Fruit fly (Drosophila melanogaster): ENCODE results near the gene chas.

The chas gene

dm6 chrX:17631996-17632612 lies 66.4 kb downstream of the chas start, which contains the start of the genes corolla and ND-24 (continued):
- peak; percentile 69 for TF ChIP-seq croc (GFP tag; conservative IDR thresholded peaks at IDR 0.05)
- peak; percentile 49; the same call in 1 of the 2 replicates for TF ChIP-seq Lim3 (GFP tag; IDR thresholded peaks at IDR 0.05)
- no peak for TF ChIP-seq Usf (GFP tag; optimal IDR thresholded peaks at IDR 0.05)
- TF ChIP-seq Atf-2 (GFP tag; optimal IDR thresholded peaks at IDR 0.05), result peak; percentile 71
- peak; percentile 52 for TF ChIP-seq Fer2 (tag; optimal IDR thresholded peaks at IDR 0.05)
- TF ChIP-seq CG12219 (GFP tag; optimal IDR thresholded peaks at IDR 0.05), result peak; percentile 2
- TF ChIP-seq CG8944 (GFP tag; optimal IDR thresholded peaks at IDR 0.05), result peak; percentile 81
- TF ChIP-seq zf30C (GFP tag; optimal IDR thresholded peaks at IDR 0.05), result no peak
- TF ChIP-seq crc (GFP tag; optimal IDR thresholded peaks at IDR 0.05), result peak; percentile 37
- TF ChIP-seq p53 (GFP tag; optimal IDR thresholded peaks at IDR 0.05), result no peak
- TF ChIP-seq CG4424 (GFP tag; optimal IDR thresholded peaks at IDR 0.05), result peak; percentile 81
- peak; percentile 72 for TF ChIP-seq CG7556 (GFP tag; optimal IDR thresholded peaks at IDR 0.05)
- TF ChIP-seq Sry-β (GFP tag; optimal IDR thresholded peaks at IDR 0.05), result peak; percentile 87
- TF ChIP-seq ranshi (GFP tag; IDR thresholded peaks at IDR 0.05), result peak; percentile 83
- TF ChIP-seq Nf-YC (tag; optimal IDR thresholded peaks at IDR 0.05), result peak; percentile 47
- peak; percentile 71 for TF ChIP-seq CG10147 (GFP tag; optimal IDR thresholded peaks at IDR 0.05)
- peak; percentile 70 for TF ChIP-seq CG7963 (GFP tag; IDR thresholded peaks at IDR 0.05; ENCODE audit: partially characterized antibody)
- TF ChIP-seq dpn (GFP tag; optimal IDR thresholded peaks at IDR 0.05), result peak; percentile 87 to 89

- TF ChIP-seq CG15514 (GFP tag; optimal IDR thresholded peaks at IDR 0.05), result peak; percentile 15
- TF ChIP-seq nerfin-2 (GFP tag; IDR thresholded peaks at IDR 0.05; ENCODE audit: partially characterized antibody), result no peak
- no peak for TF ChIP-seq nau (GFP tag; optimal IDR thresholded peaks at IDR 0.05)
- peak; percentile 75 for TF ChIP-seq E2f2 (GFP tag; IDR thresholded peaks at IDR 0.05)
- TF ChIP-seq Bgb (GFP tag; IDR thresholded peaks at IDR 0.05; ENCODE audit: partially characterized antibody), result no peak
- no peak for TF ChIP-seq CG10654 (GFP tag; optimal IDR thresholded peaks at IDR 0.05)
- no peak for TF ChIP-seq Vsx1 (GFP tag; optimal IDR thresholded peaks at IDR 0.05)
- no peak for TF ChIP-seq Dip3 (GFP tag; optimal IDR thresholded peaks at IDR 0.05)
- peak; percentile 49; the same call in 1 of the 2 replicates for TF ChIP-seq MBD-R2 (GFP tag; IDR thresholded peaks at IDR 0.05)
- no peak for TF ChIP-seq D19A (tag; optimal IDR thresholded peaks at IDR 0.05)
- no peak for TF ChIP-seq Lim3 (GFP tag; IDR thresholded peaks at IDR 0.05)
- TF ChIP-seq CG7786 (GFP tag; optimal IDR thresholded peaks at IDR 0.05), result no peak
- TF ChIP-seq CG8290 (GFP tag; optimal IDR thresholded peaks at IDR 0.05), result no peak
- TF ChIP-seq CG8290 (tag; optimal IDR thresholded peaks at IDR 0.05), result no peak
- no peak for TF ChIP-seq ase (GFP tag; IDR thresholded peaks at IDR 0.05)
- no peak for TF ChIP-seq da (GFP tag; optimal IDR thresholded peaks at IDR 0.05)
- TF ChIP-seq CG1603 (tag; optimal IDR thresholded peaks at IDR 0.05), result peak; percentile 14
- TF ChIP-seq CG10147 (GFP tag; optimal IDR thresholded peaks at IDR 0.05), result no peak
- no peak for TF ChIP-seq CG3281 (GFP tag; optimal IDR thresholded peaks at IDR 0.05)
- no peak for TF ChIP-seq Dad (GFP tag; optimal IDR thresholded peaks at IDR 0.05)
- no peak for TF ChIP-seq eyg (GFP tag; optimal IDR thresholded peaks at IDR 0.05)
- TF ChIP-seq fd102C (GFP tag; optimal IDR thresholded peaks at IDR 0.05), result no peak
- no peak for TF ChIP-seq row (GFP tag; IDR thresholded peaks at IDR 0.05)
- no peak for TF ChIP-seq CG12942 (GFP tag; optimal IDR thresholded peaks at IDR 0.05)
- no peak for TF ChIP-seq TFAM (GFP tag; optimal IDR thresholded peaks at IDR 0.05)
- TF ChIP-seq CG14860 (GFP tag; IDR thresholded peaks at IDR 0.05; ENCODE audit: partially characterized antibody), result no peak
- TF ChIP-seq CG5180 (GFP tag; optimal IDR thresholded peaks at IDR 0.05), result no peak
- TF ChIP-seq Dp (GFP tag; optimal IDR thresholded peaks at IDR 0.05), result peak; percentile 69
- peak; percentile 7 for TF ChIP-seq CG14710 (tag; optimal IDR thresholded peaks at IDR 0.05)
- no peak for TF ChIP-seq CG10209 (GFP tag; optimal IDR thresholded peaks at IDR 0.05)
- no peak for TF ChIP-seq luna (GFP tag; optimal IDR thresholded peaks at IDR 0.05)
- no peak for TF ChIP-seq phol (tag; optimal IDR thresholded peaks at IDR 0.05)
- no peak for TF ChIP-seq CG34422 (GFP tag; IDR thresholded peaks at IDR 0.05)
- no peak for TF ChIP-seq slp2 (GFP tag; optimal IDR thresholded peaks at IDR 0.05)
Observed at dm6 chrX:17629317-17629716, 69.2 kb downstream of the chas start, which contains the start of gene CG8326. Gene CG8326 (minus strand): TSS chrX:17629492.

Measured in whole organism, embryonic.